Worm (Caenorhabditis elegans) whole organism, L1 larva: ENCODE data around the gene C16D9.5.

Experiments
- C16A3.4 ChIP-seq: fragments of 150-350 bp; optimal IDR thresholded peaks from 2 replicates; lab custom pipeline; 2014; ENCODE audit warnings: missing biosample characterization, missing genetic modification characterization
- C34B4.2 ChIP-seq: sonication (generic microtip); optimal IDR thresholded peaks from 2 replicates; lab custom pipeline; 2017; ENCODE audit warnings: mild to moderate bottlenecking, missing genetic modification characterization, missing compliant biosample characterization
- Y116A8C.19 ChIP-seq: sonication (generic microtip); optimal IDR thresholded peaks from 2 replicates; lab custom pipeline; 2016; ENCODE audit warnings: missing compliant biosample characterization, missing genetic modification characterization, borderline replicate concordance
- alr-1 ChIP-seq: fragments of 200-800 bp; sonication (Bioruptor generic); optimal IDR thresholded peaks from 2 replicates; lab custom pipeline; 2018; ENCODE audit warnings: borderline replicate concordance, mild to moderate bottlenecking, missing genetic modification characterization, missing compliant biosample characterization
- blmp-1 ChIP-seq: fragments of 150-350 bp; optimal IDR thresholded peaks from 2 replicates; lab custom pipeline; 2014; ENCODE audit warnings: missing biosample characterization, missing genetic modification characterization
- ceh-63 ChIP-seq: fragments of 200-800 bp; sonication (Bioruptor generic); optimal IDR thresholded peaks from 2 replicates; lab custom pipeline; 2018; ENCODE audit warnings: mild to moderate bottlenecking, missing genetic modification characterization, missing compliant biosample characterization
- ceh-82 ChIP-seq, 3 experiments: fragments of 150-350 bp in 1 of 3; sonication (generic microtip) in 2 of 3; optimal IDR thresholded peaks; 2 replicates each; lab custom pipeline; 2014 to 2017; ENCODE audit warnings: missing biosample characterization in 3 of 3, missing genetic modification characterization in 3 of 3
- ceh-90 ChIP-seq: sonication (generic microtip); optimal IDR thresholded peaks from 2 replicates; lab custom pipeline; 2016; ENCODE audit warnings: missing genetic modification characterization, missing compliant biosample characterization
- ces-1 ChIP-seq: fragments of 150-350 bp; optimal IDR thresholded peaks from 2 replicates; lab custom pipeline; 2014; ENCODE audit warnings: missing biosample characterization, missing genetic modification reagents, missing genetic modification characterization
- dsc-1 ChIP-seq: sonication (generic microtip); optimal IDR thresholded peaks from 2 replicates; lab custom pipeline; 2016; ENCODE audit warnings: mild to moderate bottlenecking, missing genetic modification characterization, missing compliant biosample characterization
- efl-1 ChIP-seq, 4 experiments: fragments of 150-350 bp; optimal IDR thresholded peaks in 3 of 4; peaks in 1 of 4; 1 replicate in 1 of 4; 2 replicates in 3 of 4; lab custom pipeline; 2014; ENCODE audit warnings: missing biosample characterization in 2 of 4, missing genetic modification characterization in 2 of 4, missing genetic modification reagents in 2 of 4
- efl-3 ChIP-seq: fragments of 200-800 bp; sonication (Bioruptor generic); optimal IDR thresholded peaks from 2 replicates; lab custom pipeline; 2018; ENCODE audit warnings: mild to moderate bottlenecking, missing genetic modification characterization, missing compliant biosample characterization
- elt-2 ChIP-seq: sonication (generic microtip); optimal IDR thresholded peaks from 2 replicates; lab custom pipeline; 2016; ENCODE audit warnings: missing genetic modification characterization, mild to moderate bottlenecking, inconsistent platforms, missing compliant biosample characterization, missing genetic modification reagents
- elt-3 ChIP-seq, 6 experiments: fragments of 150-350 bp in 1 of 6; sonication (generic microtip); optimal IDR thresholded peaks; 2 replicates each; lab custom pipeline; 2017 to 2018; ENCODE audit warnings: missing biosample characterization in 6 of 6, missing genetic modification characterization in 6 of 6, inconsistent platforms in 1 of 6
- ets-5 ChIP-seq: fragments of 200-800 bp; sonication (Bioruptor generic); IDR thresholded peaks from 2 replicates; pipeline ENCODE4 v1.3.6; 2022; ENCODE audit warnings: missing genetic modification characterization, missing compliant biosample characterization
- fkh-8 ChIP-seq: sonication (generic microtip); optimal IDR thresholded peaks from 2 replicates; lab custom pipeline; 2016; ENCODE audit warnings: mild to moderate bottlenecking, missing genetic modification characterization, missing compliant biosample characterization
- hlh-4 ChIP-seq: sonication (generic microtip); optimal IDR thresholded peaks from 2 replicates; lab custom pipeline; 2016; ENCODE audit warnings: mild to moderate bottlenecking, missing genetic modification characterization, missing compliant biosample characterization
- hpl-2 ChIP-seq: fragments of 150-350 bp; optimal IDR thresholded peaks from 2 replicates; lab custom pipeline; 2014; ENCODE audit warnings: missing biosample characterization, missing genetic modification reagents, missing genetic modification characterization
- lin-14 ChIP-seq: fragments of 200-800 bp; sonication (Bioruptor generic); optimal IDR thresholded peaks from 2 replicates; lab custom pipeline; 2018; ENCODE audit warnings: mild to moderate bottlenecking, missing genetic modification characterization, moderate library complexity, missing compliant biosample characterization
- lin-15B ChIP-seq: fragments of 150-350 bp; sonication (generic microtip); optimal IDR thresholded peaks from 3 replicates; lab custom pipeline; 2014; ENCODE audit warnings: missing biosample characterization, missing genetic modification characterization
- lir-3 ChIP-seq: sonication (generic microtip); optimal IDR thresholded peaks from 2 replicates; lab custom pipeline; 2016; ENCODE audit warnings: mild to moderate bottlenecking, missing genetic modification characterization, moderate library complexity, missing compliant biosample characterization; ENCODE audit not compliant: poor library complexity
- lsy-2 ChIP-seq, 2 experiments: fragments of 150-350 bp; optimal IDR thresholded peaks; 2 replicates each; lab custom pipeline; 2014; ENCODE audit warnings: missing biosample characterization in 2 of 2, missing genetic modification characterization in 2 of 2
- mab-9 ChIP-seq: fragments of 200-800 bp; sonication (Bioruptor generic); IDR thresholded peaks from 2 replicates; pipeline ENCODE4 v1.3.6; 2022; ENCODE audit warnings: missing genetic modification reagents, missing genetic modification characterization, missing compliant biosample characterization
- mdl-1 ChIP-seq, 2 experiments: fragments of 150-350 bp; optimal IDR thresholded peaks; 2 replicates each; lab custom pipeline; 2014 to 2017; ENCODE audit warnings: missing biosample characterization in 2 of 2, missing genetic modification characterization in 2 of 2, inconsistent platforms in 1 of 2
- mep-1 ChIP-seq: fragments of 150-350 bp; optimal IDR thresholded peaks from 2 replicates; lab custom pipeline; 2014; ENCODE audit warnings: missing biosample characterization, missing genetic modification characterization
- nhr-11 ChIP-seq: fragments of 150-350 bp; optimal IDR thresholded peaks from 2 replicates; lab custom pipeline; 2014; ENCODE audit warnings: missing biosample characterization, missing genetic modification characterization
- nhr-12 ChIP-seq: sonication (generic microtip); optimal IDR thresholded peaks from 2 replicates; lab custom pipeline; 2017; ENCODE audit warnings: missing biosample characterization, missing genetic modification characterization
- nhr-71 ChIP-seq: sonication (generic microtip); optimal IDR thresholded peaks from 2 replicates; lab custom pipeline; 2016; ENCODE audit warnings: mild to moderate bottlenecking, missing genetic modification characterization, moderate library complexity, missing compliant biosample characterization
- nhr-84 ChIP-seq: sonication (generic microtip); optimal IDR thresholded peaks from 2 replicates; lab custom pipeline; 2017; ENCODE audit warnings: missing biosample characterization, missing genetic modification characterization
- pax-3 ChIP-seq: fragments of 200-800 bp; sonication (Bioruptor generic); optimal IDR thresholded peaks from 2 replicates; lab custom pipeline; 2018; ENCODE audit warnings: mild to moderate bottlenecking, missing genetic modification characterization, moderate library complexity, missing compliant biosample characterization
- rnt-1 ChIP-seq: sonication (generic microtip); optimal IDR thresholded peaks from 2 replicates; lab custom pipeline; 2016; ENCODE audit warnings: mild to moderate bottlenecking, missing genetic modification characterization, moderate library complexity, missing compliant biosample characterization
- snpc-4 ChIP-seq: fragments of 150-350 bp; optimal IDR thresholded peaks from 2 replicates; lab custom pipeline; 2014; ENCODE audit warnings: missing biosample characterization, missing genetic modification characterization
- swsn-7 ChIP-seq: sonication (generic microtip); optimal IDR thresholded peaks from 2 replicates; lab custom pipeline; 2016; ENCODE audit warnings: missing genetic modification characterization, missing compliant biosample characterization
- tbx-2 ChIP-seq: sonication (generic microtip); optimal IDR thresholded peaks from 2 replicates; lab custom pipeline; 2016; ENCODE audit warnings: missing genetic modification characterization, missing compliant biosample characterization
- unc-130 ChIP-seq: fragments of 150-350 bp; optimal IDR thresholded peaks from 2 replicates; lab custom pipeline; 2017; ENCODE audit warnings: missing biosample characterization, missing genetic modification characterization, inconsistent platforms
- unc-30 ChIP-seq: sonication (generic microtip); optimal IDR thresholded peaks from 2 replicates; lab custom pipeline; 2017; ENCODE audit warnings: missing biosample characterization, missing genetic modification characterization
- unc-98 ChIP-seq: fragments of 200-800 bp; sonication (Bioruptor generic); IDR thresholded peaks from 2 replicates; pipeline ENCODE4 v1.3.6; 2022; ENCODE audit warnings: missing genetic modification characterization, missing compliant biosample characterization
- zip-4 ChIP-seq: fragments of 200-800 bp; sonication (Bioruptor generic); optimal IDR thresholded peaks from 2 replicates; lab custom pipeline; 2018; ENCODE audit warnings: mild to moderate bottlenecking, missing genetic modification characterization, moderate library complexity, missing compliant biosample characterization

Gene C16D9.5

ce11 chrV:8263941-8264340 is 18.6 kb upstream of the C16D9.5 start, which contains the start of gene C16D9.9:
Gene C16D9.9, plus strand, starts transcription at chrV:8264241.
- no peak for TF ChIP-seq pax-3 (tag; lab: Kevin White, UChicago)
- no peak for TF ChIP-seq unc-30 (tag; lab: Kevin White, UChicago)
- TF ChIP-seq, all 84 proteins: peak for 0

- peak; percentile 56 for TF ChIP-seq hlh-4 (tag; lab: Kevin White, UChicago)
- no peak for TF ChIP-seq Y116A8C.19 (tag; lab: Kevin White, UChicago)
- TF ChIP-seq, all 84 proteins: peak for 1
Observed at ce11 chrV:8263466-8263865, 18.1 kb upstream of the C16D9.5 start, which contains the start of gene C16D9.8. Gene C16D9.8, minus strand, starts transcription at chrV:8263566.

ce11 chrV:8262212-8262611 is 16.9 kb upstream of the C16D9.5 start:
- no peak for TF ChIP-seq C16A3.4
- no peak for TF ChIP-seq ceh-90 (tag; lab: Kevin White, UChicago)
- TF ChIP-seq lin-14 (GFP tag; lab: Kevin White, UChicago), result peak; percentile 13
- no peak for TF ChIP-seq nhr-11 (tag; lab: Kevin White, UChicago)
- no peak for TF ChIP-seq elt-2
- no peak for TF ChIP-seq pax-3 (tag; lab: Kevin White, UChicago)
- TF ChIP-seq ceh-82 (tag; optimal IDR thresholded peaks at IDR 0.05; lab: Kevin White, UChicago), result no peak

- TF ChIP-seq alr-1, result no peak
- no peak for TF ChIP-seq efl-1 (optimal IDR thresholded peaks at IDR 0.05; lab: Kevin White, UChicago)
- no peak for TF ChIP-seq efl-1 (GFP tag; optimal IDR thresholded peaks at IDR 0.05 in 1 of 2; lab: Kevin White, UChicago)
- TF ChIP-seq elt-2, result no peak
- no peak for TF ChIP-seq efl-3
- no peak for TF ChIP-seq rnt-1 (tag; lab: Kevin White, UChicago)
- no peak for TF ChIP-seq hpl-2 (GFP tag; lab: Kevin White, UChicago)
Observed at ce11 chrV:8259016-8259415, 13.7 kb upstream of the C16D9.5 start, which contains the start of gene C16D9.1. Gene C16D9.1, plus strand, starts transcription at chrV:8259316.

ce11 chrV:8254973-8255372 is 9.6 kb upstream of the C16D9.5 start:
- no peak for TF ChIP-seq lir-3 (tag; lab: Kevin White, UChicago)
- TF ChIP-seq mep-1 (tag; lab: Kevin White, UChicago), result no peak
- no peak for TF ChIP-seq elt-3 (tag; optimal IDR thresholded peaks at IDR 0.05; lab: Kevin White, UChicago)
- no peak for TF ChIP-seq nhr-71 (tag; lab: Kevin White, UChicago)
- TF ChIP-seq blmp-1 (tag; lab: Kevin White, UChicago), result peak; percentile 68
- no peak for TF ChIP-seq unc-98
- peak; percentile 6 for TF ChIP-seq lin-14 (GFP tag; lab: Kevin White, UChicago)

- TF ChIP-seq lin-14 (GFP tag; lab: Kevin White, UChicago) (peak; percentile 18), efl-1 (optimal IDR thresholded peaks at IDR 0.05; lab: Kevin White, UChicago) (no peak), efl-1 (GFP tag; optimal IDR thresholded peaks at IDR 0.05 in 1 of 2; lab: Kevin White, UChicago) (peak in 1 of 2 experiments; percentile 41), ces-1 (GFP tag; lab: Kevin White, UChicago) (no peak), C16A3.4 (no peak), swsn-7 (tag; lab: Kevin White, UChicago) (no peak)
Observed at ce11 chrV:8253946-8254345, 8.6 kb upstream of the C16D9.5 start.

ce11 chrV:8252532-8252931 is 7.2 kb upstream of the C16D9.5 start:
- TF ChIP-seq zip-4 (no peak), hlh-4 (tag; lab: Kevin White, UChicago) (no peak), ets-5 (GFP tag; lab: Robert Waterston, UW) (no peak), tbx-2 (tag; lab: Kevin White, UChicago) (no peak), nhr-71 (tag; lab: Kevin White, UChicago) (peak; percentile 65), fkh-8 (no peak), C34B4.2 (tag; lab: Kevin White, UChicago) (no peak), lsy-2 (tag; optimal IDR thresholded peaks at IDR 0.05; lab: Kevin White, UChicago) (peak in 1 of 2 experiments; percentile 28), rnt-1 (tag; lab: Kevin White, UChicago) (peak; percentile 75), nhr-12 (tag; lab: Kevin White, UChicago) (no peak), lin-15B (tag; lab: Kevin White, UChicago) (no peak), mab-9 (no peak), hpl-2 (GFP tag; lab: Kevin White, UChicago) (no peak), unc-130 (tag; lab: Kevin White, UChicago) (no peak), ceh-63 (GFP tag; lab: Kevin White, UChicago) (no peak), Y116A8C.19 (tag; lab: Kevin White, UChicago) (no peak), snpc-4 (tag; lab: Kevin White, UChicago) (peak; percentile 12), mdl-1 (tag; optimal IDR thresholded peaks at IDR 0.05; lab: Kevin White, UChicago) (peak in 1 of 2 experiments; percentile 12), dsc-1 (tag; lab: Kevin White, UChicago) (no peak), nhr-84 (no peak)
